Worm (Caenorhabditis elegans): ENCODE results near the gene ced-8.

DNA sequence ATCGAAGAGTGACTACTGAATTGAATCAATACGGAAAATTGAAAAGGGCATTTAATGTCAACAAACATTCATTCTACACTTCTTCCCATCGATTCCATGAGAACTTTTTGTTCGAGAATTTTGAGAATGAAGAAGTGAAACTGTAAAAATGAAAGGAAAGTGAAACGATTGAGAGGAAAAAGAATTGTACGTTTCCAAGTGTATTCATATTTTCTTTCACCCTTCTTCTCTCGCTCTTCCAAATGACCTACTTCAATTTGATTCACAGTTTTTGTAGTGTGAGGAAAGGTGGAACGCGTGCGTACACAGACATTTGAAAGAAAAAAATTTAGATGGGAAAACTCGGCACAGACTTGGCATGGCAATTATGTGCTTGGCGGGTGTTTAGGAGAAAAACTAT lies 7.6 kb upstream of the ced-8 start:
- TF ChIP-seq aly-2 (tag; optimal IDR thresholded peaks at IDR 0.05) (no peak), egl-27 (tag; optimal IDR thresholded peaks at IDR 0.05) (no peak), D1046.2 (GFP tag; IDR thresholded peaks at IDR 0.05) (no peak), attf-4 (tag; optimal IDR thresholded peaks at IDR 0.05) (no peak), mdl-1 (tag; optimal IDR thresholded peaks at IDR 0.05) (no peak), pha-4 (GFP tag; IDR thresholded peaks at IDR 0.05) (no peak), pha-4 (tag; optimal IDR thresholded peaks at IDR 0.05) (no peak), lin-15B (tag; optimal IDR thresholded peaks at IDR 0.05) (no peak), nhr-28 (tag; optimal IDR thresholded peaks at IDR 0.05) (peak; percentile 4), zfp-2 (tag; optimal IDR thresholded peaks at IDR 0.05) (no peak), vab-7 (GFP tag; IDR thresholded peaks at IDR 0.05) (no peak), nhr-76 (tag; optimal IDR thresholded peaks at IDR 0.05) (no peak), zag-1 (tag; optimal IDR thresholded peaks at IDR 0.05) (no peak), ceh-82 (tag; optimal IDR thresholded peaks at IDR 0.05) (no peak)

Measured in whole organism, L4 larva.